Worm (Caenorhabditis elegans): ENCODE measurements around the gene srh-250.

- no peak for TF ChIP-seq nhr-77 (tag; optimal IDR thresholded peaks at IDR 0.05)
- no peak for TF ChIP-seq ceh-82 (tag; optimal IDR thresholded peaks at IDR 0.05)
- no peak for TF ChIP-seq egl-27 (tag; optimal IDR thresholded peaks at IDR 0.05)
- no peak for TF ChIP-seq ZK546.5 (tag; optimal IDR thresholded peaks at IDR 0.05)
- TF ChIP-seq alr-1 (tag; optimal IDR thresholded peaks at IDR 0.05), result no peak
- no peak for TF ChIP-seq ama-1 (optimal IDR thresholded peaks at IDR 0.05)
- TF ChIP-seq nhr-237 (tag; optimal IDR thresholded peaks at IDR 0.05), result no peak
- TF ChIP-seq snpc-4 (tag; optimal IDR thresholded peaks at IDR 0.05), result no peak
- TF ChIP-seq skn-1 (tag; optimal IDR thresholded peaks at IDR 0.05), result no peak
- no peak for TF ChIP-seq mdl-1 (tag; optimal IDR thresholded peaks at IDR 0.05)
- no peak for TF ChIP-seq nhr-12 (tag; optimal IDR thresholded peaks at IDR 0.05)
Measured at ce11 chrII:3846028-3846427, 32.4 kb upstream of the srh-250 start, which contains the start of gene C17A2.2.

Data from whole organism, L2 larva.